Fruit fly (Drosophila melanogaster): ENCODE data around the gene CG5639.
A peak's percentile ranks its signal among the peaks of the same experiment; 100 is the strongest.

The CG5639 gene

DNA sequence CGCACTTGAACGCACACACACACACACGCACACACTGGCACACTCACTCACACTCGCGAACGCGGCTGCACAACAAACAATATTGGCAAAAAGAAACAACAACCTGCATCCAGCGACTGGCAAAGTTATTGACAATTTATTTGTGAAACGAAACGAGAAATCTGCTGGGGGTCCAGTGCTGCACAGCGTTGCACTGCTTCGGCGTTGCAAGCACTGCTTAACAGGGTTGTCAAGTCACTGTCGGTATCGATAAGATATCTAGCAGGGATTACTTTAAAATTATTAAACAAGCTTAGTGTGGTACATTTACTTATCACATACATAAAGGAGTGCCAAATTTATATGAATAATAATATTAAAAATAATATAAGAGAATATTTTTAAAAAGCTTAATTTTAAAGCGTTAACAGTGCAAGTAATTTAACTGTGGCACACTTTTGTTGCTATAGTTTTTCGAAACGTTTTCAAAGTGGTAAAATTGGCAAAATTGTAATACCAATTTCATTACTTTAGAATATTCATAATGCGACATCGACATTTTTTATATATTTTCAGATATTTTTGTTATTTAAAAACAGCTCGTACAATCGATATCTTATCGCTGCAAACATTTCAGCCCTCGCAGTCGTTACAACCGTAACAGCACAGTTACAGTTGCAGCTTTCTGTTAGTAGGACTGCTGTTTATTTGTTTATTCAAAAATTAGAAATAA is 11.4 kb upstream of the CG5639 start, which contains the start of the genes dsd and Tusp:
TSS of gene dsd (minus strand) at position 179 of the 712 bp plus-strand sequence.
TSS of gene Tusp (plus strand) at position 662 of the 712 bp plus-strand sequence.
- TF ChIP-seq OdsH (GFP tag; optimal IDR thresholded peaks at IDR 0.05) = peak; percentile 57
- peak; percentile 60 for TF ChIP-seq CG9705 (GFP tag; optimal IDR thresholded peaks at IDR 0.05)
- TF ChIP-seq Hr83 (GFP tag; optimal IDR thresholded peaks at IDR 0.05; ENCODE audit: poor library complexity, severe bottlenecking) = peak; percentile 94
- TF ChIP-seq dmrt93B (GFP tag; optimal IDR thresholded peaks at IDR 0.05) = peak; percentile 66
- TF ChIP-seq brk (GFP tag; optimal IDR thresholded peaks at IDR 0.05) = peak; percentile 55
- TF ChIP-seq sage (GFP tag; optimal IDR thresholded peaks at IDR 0.05) = no peak
- peak; percentile 60 for TF ChIP-seq Sp1 (GFP tag; optimal IDR thresholded peaks at IDR 0.05)
- TF ChIP-seq Hr78 (GFP tag; optimal IDR thresholded peaks at IDR 0.05) = no peak
- peak; percentile 90 for TF ChIP-seq Hnf4 (GFP tag; optimal IDR thresholded peaks at IDR 0.05)
- peak; percentile 46 for TF ChIP-seq Jra (GFP tag; optimal IDR thresholded peaks at IDR 0.05)
- no peak for TF ChIP-seq lola (GFP tag; optimal IDR thresholded peaks at IDR 0.05)
- TF ChIP-seq tai (GFP tag; optimal IDR thresholded peaks at IDR 0.05) = no peak
- no peak for TF ChIP-seq Vsx2 (GFP tag; optimal IDR thresholded peaks at IDR 0.05; ENCODE audit: partially characterized antibody)
- TF ChIP-seq ey (GFP tag; optimal IDR thresholded peaks at IDR 0.05) = peak; percentile 58
- peak; percentile 82 for TF ChIP-seq sv (GFP tag; optimal IDR thresholded peaks at IDR 0.05)
- TF ChIP-seq rgr (GFP tag; optimal IDR thresholded peaks at IDR 0.05) = peak; percentile 82
- TF ChIP-seq Rel (GFP tag; optimal IDR thresholded peaks at IDR 0.05) = no peak
- peak; percentile 71 for TF ChIP-seq Rel (tag; optimal IDR thresholded peaks at IDR 0.05)
- TF ChIP-seq dsf (GFP tag; optimal IDR thresholded peaks at IDR 0.05; ENCODE audit: borderline replicate concordance) = peak; percentile 12
- no peak for TF ChIP-seq dl (GFP tag; optimal IDR thresholded peaks at IDR 0.05; ENCODE audit: insufficient read depth in 1 of 2, partially characterized antibody in 2 of 2)
- peak; percentile 68 for TF ChIP-seq GATAd (GFP tag; optimal IDR thresholded peaks at IDR 0.05)
- TF ChIP-seq pan (optimal IDR thresholded peaks at IDR 0.05) = no peak
- TF ChIP-seq usp (GFP tag; optimal IDR thresholded peaks at IDR 0.05) = no peak
- TF ChIP-seq Myc (optimal IDR thresholded peaks at IDR 0.05) = no peak
- TF ChIP-seq woc (GFP tag; optimal IDR thresholded peaks at IDR 0.05) = peak; percentile 67
- TF ChIP-seq h (GFP tag; optimal IDR thresholded peaks at IDR 0.05) = peak; percentile 79
- peak; percentile 71 for TF ChIP-seq psq (GFP tag; optimal IDR thresholded peaks at IDR 0.05)
- no peak for TF ChIP-seq Dif (GFP tag; optimal IDR thresholded peaks at IDR 0.05; ENCODE audit: partially characterized antibody)
- peak; percentile 2 for TF ChIP-seq CrebA (GFP tag; optimal IDR thresholded peaks at IDR 0.05; ENCODE audit: borderline replicate concordance)
- peak; percentile 27 for TF ChIP-seq Mio (GFP tag; optimal IDR thresholded peaks at IDR 0.05)
- TF ChIP-seq HLH106 (tag; optimal IDR thresholded peaks at IDR 0.05) = peak; percentile 75
- no peak for TF ChIP-seq Abd-B (GFP tag; optimal IDR thresholded peaks at IDR 0.05)
- no peak for TF ChIP-seq CG32264 (GFP tag; optimal IDR thresholded peaks at IDR 0.05)
- TF ChIP-seq jim (GFP tag; optimal IDR thresholded peaks at IDR 0.05) = peak; percentile 79
- TF ChIP-seq N (GFP tag; optimal IDR thresholded peaks at IDR 0.05) = no peak
- peak in 1 of 2 experiments; percentile 85 for TF ChIP-seq foxo (GFP tag; optimal IDR thresholded peaks at IDR 0.05)
- TF ChIP-seq Dfd (GFP tag; optimal IDR thresholded peaks at IDR 0.05) = no peak
- TF ChIP-seq br (GFP tag; optimal IDR thresholded peaks at IDR 0.05) = peak; percentile 73
- TF ChIP-seq fru (GFP tag; optimal IDR thresholded peaks at IDR 0.05) = peak; percentile 72

DNA sequence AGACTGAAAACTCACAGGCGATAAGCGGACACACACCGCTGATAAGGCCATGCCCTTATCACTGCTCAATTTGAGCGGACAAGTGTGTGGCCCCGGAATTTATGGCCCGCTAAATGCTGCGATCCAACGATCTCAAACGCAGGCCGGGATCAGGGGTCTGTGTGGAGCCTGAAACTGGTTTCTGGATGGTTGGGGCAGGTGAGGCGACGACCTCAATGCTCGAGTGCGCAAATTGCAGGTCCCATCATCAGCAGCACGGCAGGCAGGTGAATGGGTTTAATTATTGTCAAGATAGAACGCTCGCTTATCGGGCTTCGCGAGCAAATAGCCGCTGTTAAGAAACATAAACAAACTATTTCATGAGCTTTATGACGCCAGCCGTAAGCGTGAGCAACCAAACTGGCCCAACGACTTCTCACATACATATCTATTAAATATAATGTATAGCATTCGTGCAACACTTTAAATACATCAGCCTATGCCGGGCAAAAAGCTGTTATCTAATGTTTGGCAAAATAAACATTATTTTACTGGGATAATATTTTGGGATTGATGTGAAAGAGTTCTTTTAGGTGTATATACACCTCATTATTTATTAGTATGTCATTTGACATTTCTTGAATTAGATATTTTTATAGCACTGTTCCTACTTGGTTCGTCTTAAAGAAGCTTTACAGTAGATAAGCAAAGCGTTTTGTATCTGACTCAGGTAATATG is 9.8 kb upstream of the CG5639 start:
- no peak for TF ChIP-seq Abd-B (GFP tag; optimal IDR thresholded peaks at IDR 0.05)
- TF ChIP-seq br (GFP tag; optimal IDR thresholded peaks at IDR 0.05) = peak; percentile 6
- no peak for TF ChIP-seq CG32264 (GFP tag; optimal IDR thresholded peaks at IDR 0.05)
- TF ChIP-seq Dif (GFP tag; optimal IDR thresholded peaks at IDR 0.05; ENCODE audit: partially characterized antibody) = no peak
- TF ChIP-seq N (GFP tag; optimal IDR thresholded peaks at IDR 0.05) = no peak
- TF ChIP-seq Hnf4 (GFP tag; optimal IDR thresholded peaks at IDR 0.05) = peak; percentile 14
- no peak for TF ChIP-seq Dfd (GFP tag; optimal IDR thresholded peaks at IDR 0.05)
- peak; percentile 19 for TF ChIP-seq OdsH (GFP tag; optimal IDR thresholded peaks at IDR 0.05)

Measured in whole organism, wandering third instar larva.